Worm (Caenorhabditis elegans): Measurements from ENCODE around the gene F38B2.6.
A peak's percentile ranks its signal among the peaks of the same experiment; 100 is the strongest.

DNA sequence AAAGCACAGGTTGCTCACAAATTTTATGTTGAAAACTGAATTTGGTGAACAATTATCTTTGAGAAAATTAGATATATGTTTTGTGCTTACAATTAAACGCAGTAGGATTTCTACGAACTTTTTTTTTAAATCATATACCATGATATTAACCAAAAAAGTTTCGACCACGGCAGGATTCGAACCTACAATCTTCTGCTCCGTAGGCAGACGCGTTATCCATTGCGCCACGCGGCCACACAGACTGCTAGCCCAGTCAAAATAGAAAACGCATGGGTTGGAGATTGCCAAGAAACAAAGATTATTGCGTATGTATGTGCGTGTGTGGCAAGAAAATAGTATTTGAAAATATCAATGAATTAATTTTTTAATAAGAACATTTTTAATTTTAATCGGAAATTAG is 28.6 kb downstream of the F38B2.6 start:
- TF ChIP-seq B0310.2 (tag; optimal IDR thresholded peaks at IDR 0.05) (no peak), ama-1 (optimal IDR thresholded peaks at IDR 0.05) (no peak), flt-1 (GFP tag; IDR thresholded peaks at IDR 0.05) (peak; percentile 78), sea-1 (GFP tag; conservative IDR thresholded peaks at IDR 0.05) (peak; percentile 68; the same call in 1 of the 2 replicates), scrt-1 (GFP tag; IDR thresholded peaks at IDR 0.05) (peak; percentile 81), ceh-13 (GFP tag; optimal IDR thresholded peaks at IDR 0.05) (peak; percentile 66), tra-4 (tag; optimal IDR thresholded peaks at IDR 0.05) (peak; percentile 38), tbx-11 (GFP tag; IDR thresholded peaks at IDR 0.05) (peak; percentile 86)
